Fruit fly (Drosophila melanogaster) S2 (cell line): ENCODE results near the gene THG.

Experiments used
- CG8478 ChIP-seq: fragments of >200 bp; optimal IDR thresholded peaks from 2 replicates; lab custom pipeline; 2018
- CTCF ChIP-seq, 2 experiments: fragments of >200 bp; optimal IDR thresholded peaks; 2 replicates each; lab custom pipeline; 2018

DNA sequence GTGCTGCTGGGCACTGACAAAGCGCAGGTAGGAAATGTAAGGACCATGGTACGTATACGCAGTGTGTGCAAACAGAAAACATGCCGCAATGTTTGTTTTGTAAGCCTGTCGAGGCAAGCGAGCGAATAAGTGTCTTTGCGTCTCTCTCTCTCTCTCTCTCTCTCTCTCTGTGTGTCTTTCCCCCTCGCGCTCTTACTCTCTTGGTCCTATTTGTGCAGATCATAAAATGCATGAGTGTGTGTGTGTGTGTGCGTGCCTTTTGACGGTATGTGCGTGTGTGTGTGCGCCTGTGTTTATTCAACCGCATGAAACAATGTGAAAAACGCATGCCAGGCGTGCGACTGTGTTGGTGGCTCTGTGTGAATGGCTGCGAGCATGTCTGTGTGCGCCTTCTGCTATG, 4.0 kb upstream of the THG start:
- no peak for TF ChIP-seq CG8478 (lab: Kevin White, UChicago)
- TF ChIP-seq CTCF (optimal IDR thresholded peaks at IDR 0.05; lab: Kevin White, UChicago), result no peak
